Worm (Caenorhabditis elegans) whole organism, late embryonic: ENCODE results near the gene R07E5.15.

Experiments
- C08G9.2 ChIP-seq: sonication (generic microtip); optimal IDR thresholded peaks from 2 replicates; lab custom pipeline; 2016; ENCODE audit warnings: mild to moderate bottlenecking, missing genetic modification characterization, moderate library complexity, missing compliant biosample characterization
- C38D4.7 ChIP-seq: fragments of 200-800 bp; sonication (Bioruptor generic); optimal IDR thresholded peaks from 2 replicates; lab custom pipeline; 2018; ENCODE audit warnings: mild to moderate bottlenecking, missing genetic modification characterization, moderate library complexity, missing compliant biosample characterization
- K02D7.2 ChIP-seq: sonication (generic microtip); optimal IDR thresholded peaks from 2 replicates; lab custom pipeline; 2017; ENCODE audit warnings: mild to moderate bottlenecking, missing genetic modification characterization, missing compliant biosample characterization
- K09A11.1 ChIP-seq: sonication (generic microtip); optimal IDR thresholded peaks from 2 replicates; lab custom pipeline; 2017; ENCODE audit warnings: antibody characterized with exemption, mild to moderate bottlenecking, missing genetic modification characterization, missing compliant biosample characterization; ENCODE audit not compliant: insufficient read depth
- Y22D7AL.16 ChIP-seq: sonication (generic microtip); optimal IDR thresholded peaks from 2 replicates; lab custom pipeline; 2016; ENCODE audit warnings: missing genetic modification characterization, missing compliant biosample characterization
- ceh-14 ChIP-seq: sonication (generic microtip); optimal IDR thresholded peaks from 2 replicates; lab custom pipeline; 2016; ENCODE audit warnings: missing genotype, missing genetic modification characterization, missing compliant biosample characterization
- ceh-31 ChIP-seq: sonication (generic microtip); optimal IDR thresholded peaks from 2 replicates; lab custom pipeline; 2016; ENCODE audit warnings: missing genetic modification characterization, missing compliant biosample characterization
- ceh-45 ChIP-seq: fragments of 200-800 bp; sonication (Bioruptor generic); IDR thresholded peaks from 2 replicates; pipeline ENCODE4 v1.3.6; 2022; ENCODE audit warnings: missing genetic modification reagents, missing genetic modification characterization, missing compliant biosample characterization
- ceh-9 ChIP-seq: sonication (generic microtip); optimal IDR thresholded peaks from 2 replicates; lab custom pipeline; 2016; ENCODE audit warnings: mild to moderate bottlenecking, missing genetic modification characterization, inconsistent platforms, missing compliant biosample characterization
- che-1 ChIP-seq: sonication (generic microtip); optimal IDR thresholded peaks from 2 replicates; lab custom pipeline; 2016; ENCODE audit warnings: mild to moderate bottlenecking, missing genetic modification characterization, missing compliant biosample characterization
- fkh-6 ChIP-seq: sonication (generic microtip); optimal IDR thresholded peaks from 2 replicates; lab custom pipeline; 2016; ENCODE audit warnings: missing genetic modification characterization, missing compliant biosample characterization
- gmeb-2 ChIP-seq: sonication (generic microtip); optimal IDR thresholded peaks from 2 replicates; lab custom pipeline; 2016; ENCODE audit warnings: missing genetic modification characterization, inconsistent platforms, missing compliant biosample characterization
- hlh-15 ChIP-seq: sonication (generic microtip); optimal IDR thresholded peaks from 2 replicates; lab custom pipeline; 2016; ENCODE audit warnings: missing genetic modification characterization, missing compliant biosample characterization
- hlh-30 ChIP-seq: sonication (generic microtip); optimal IDR thresholded peaks from 2 replicates; lab custom pipeline; 2017; ENCODE audit warnings: antibody characterized with exemption, missing genetic modification characterization, missing compliant biosample characterization; ENCODE audit not compliant: insufficient read depth
- hlh-8 ChIP-seq: sonication (generic microtip); optimal IDR thresholded peaks from 2 replicates; lab custom pipeline; 2016; ENCODE audit warnings: missing genotype, missing genetic modification characterization, missing compliant biosample characterization
- lin-11 ChIP-seq: fragments of 200-800 bp; sonication (Bioruptor generic); optimal IDR thresholded peaks from 2 replicates; lab custom pipeline; 2018; ENCODE audit warnings: mild to moderate bottlenecking, missing genetic modification characterization, missing compliant biosample characterization
- mec-3 ChIP-seq: sonication (generic microtip); optimal IDR thresholded peaks from 2 replicates; lab custom pipeline; 2016; ENCODE audit warnings: borderline replicate concordance, missing genetic modification characterization, missing compliant biosample characterization
- nfya-1 ChIP-seq: sonication (generic microtip); optimal IDR thresholded peaks from 2 replicates; lab custom pipeline; 2017; ENCODE audit warnings: missing genetic modification characterization, mild to moderate bottlenecking, missing compliant biosample characterization, antibody characterized with exemption, moderate library complexity
- pha-2 ChIP-seq: sonication (generic microtip); optimal IDR thresholded peaks from 2 replicates; lab custom pipeline; 2017; ENCODE audit warnings: mild to moderate bottlenecking, missing genetic modification characterization, missing compliant biosample characterization
- pha-4 ChIP-seq: fragments of 150-350 bp; optimal IDR thresholded peaks from 2 replicates; lab custom pipeline; 2018; ENCODE audit warnings: missing biosample characterization, missing genetic modification reagents, missing genetic modification characterization
- pqm-1 ChIP-seq: sonication (generic microtip); optimal IDR thresholded peaks from 2 replicates; lab custom pipeline; 2016; ENCODE audit warnings: missing genetic modification characterization, missing compliant biosample characterization
- sdc-2 ChIP-seq: sonication (generic microtip); optimal IDR thresholded peaks from 2 replicates; lab custom pipeline; 2016; ENCODE audit warnings: missing genotype, missing genetic modification characterization, missing compliant biosample characterization
- sox-2 ChIP-seq: fragments of 200-800 bp; sonication (Bioruptor generic); IDR thresholded peaks from 2 replicates; pipeline ENCODE4 v1.3.6; 2022; ENCODE audit warnings: missing genetic modification reagents, missing genetic modification characterization, missing compliant biosample characterization
- tbx-2 ChIP-seq: sonication (generic microtip); optimal IDR thresholded peaks from 2 replicates; lab custom pipeline; 2016; ENCODE audit warnings: missing genetic modification characterization, missing compliant biosample characterization
- tbx-7 ChIP-seq: sonication (generic microtip); optimal IDR thresholded peaks from 2 replicates; lab custom pipeline; 2016; ENCODE audit warnings: missing genotype, missing genetic modification characterization, missing compliant biosample characterization
- ttx-3 ChIP-seq: sonication (generic microtip); optimal IDR thresholded peaks from 2 replicates; lab custom pipeline; 2016; ENCODE audit warnings: missing genetic modification reagents, missing genetic modification characterization, missing compliant biosample characterization
- unc-42 ChIP-seq: sonication (generic microtip); optimal IDR thresholded peaks from 2 replicates; lab custom pipeline; 2016; ENCODE audit warnings: missing genotype, missing genetic modification characterization, missing compliant biosample characterization
- unc-55 ChIP-seq: sonication (generic microtip); optimal IDR thresholded peaks from 2 replicates; lab custom pipeline; 2017; ENCODE audit warnings: missing biosample characterization, missing genetic modification reagents, missing genetic modification characterization
- unc-86 ChIP-seq: sonication (generic microtip); optimal IDR thresholded peaks from 2 replicates; lab custom pipeline; 2016; ENCODE audit warnings: missing genetic modification characterization, missing compliant biosample characterization

Gene R07E5.15

ce11 chrIII:4448029-4448428, 46.8 kb downstream of the R07E5.15 start:
- TF ChIP-seq hlh-8 (tag; lab: Kevin White, UChicago) (no peak), unc-55 (GFP tag; lab: Kevin White, UChicago) (peak; percentile 53)

ce11 chrIII:4449357-4449756, 48.1 kb downstream of the R07E5.15 start:
- no peak for TF ChIP-seq pha-2 (tag; lab: Kevin White, UChicago)
- no peak for TF ChIP-seq pha-4
- no peak for TF ChIP-seq ceh-31
- TF ChIP-seq unc-42 (tag; lab: Kevin White, UChicago): no peak
- TF ChIP-seq lin-11 (tag; lab: Kevin White, UChicago): no peak

DNA sequence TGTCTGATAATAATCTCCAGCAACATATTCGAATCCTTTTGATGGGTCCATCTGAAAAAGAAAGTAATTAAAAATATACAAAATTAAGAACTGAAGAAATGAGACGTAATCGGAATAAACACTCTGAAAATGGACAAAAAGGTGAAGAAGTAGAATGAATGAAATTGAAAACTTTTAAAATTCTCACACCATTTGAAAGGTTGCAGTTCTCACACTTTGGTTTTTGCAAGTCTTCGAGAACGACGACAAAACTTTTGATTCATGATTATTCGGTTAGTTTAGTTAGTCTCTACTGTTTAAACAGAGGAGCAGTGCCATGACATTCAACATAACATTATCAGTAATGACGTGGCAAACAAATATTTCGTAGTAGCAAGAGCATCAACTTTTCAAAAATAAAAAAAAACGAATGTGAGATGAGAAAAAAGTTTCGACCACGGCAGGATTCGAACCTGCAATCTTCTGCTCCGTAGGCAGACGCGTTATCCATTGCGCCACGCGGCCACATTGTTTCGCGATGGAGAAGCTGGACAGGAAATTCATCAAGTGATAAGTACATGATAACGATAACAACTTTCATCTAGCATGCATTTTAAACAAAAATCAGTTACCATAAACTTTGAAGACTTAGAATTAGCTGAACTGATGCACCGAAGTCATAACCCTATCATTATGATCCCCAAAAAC, 48.8 kb downstream of the R07E5.15 start, which contains the start of gene ceh-43:
Gene ceh-43, minus strand, starts transcription at position 51 of the 687 bp plus-strand sequence.
- no peak for TF ChIP-seq sdc-2 (tag; lab: Kevin White, UChicago)
- TF ChIP-seq ceh-45 (GFP tag; lab: Robert Waterston, UW): no peak
- no peak for TF ChIP-seq K09A11.1 (tag; lab: Kevin White, UChicago)
- TF ChIP-seq unc-42 (tag; lab: Kevin White, UChicago): no peak
- TF ChIP-seq che-1 (tag; lab: Kevin White, UChicago): no peak
- TF ChIP-seq C08G9.2 (tag; lab: Kevin White, UChicago): no peak
- TF ChIP-seq hlh-30 (tag; lab: Kevin White, UChicago): no peak
- no peak for TF ChIP-seq pqm-1 (tag; lab: Kevin White, UChicago)
- no peak for TF ChIP-seq tbx-2
- no peak for TF ChIP-seq K02D7.2 (tag; lab: Kevin White, UChicago)

DNA sequence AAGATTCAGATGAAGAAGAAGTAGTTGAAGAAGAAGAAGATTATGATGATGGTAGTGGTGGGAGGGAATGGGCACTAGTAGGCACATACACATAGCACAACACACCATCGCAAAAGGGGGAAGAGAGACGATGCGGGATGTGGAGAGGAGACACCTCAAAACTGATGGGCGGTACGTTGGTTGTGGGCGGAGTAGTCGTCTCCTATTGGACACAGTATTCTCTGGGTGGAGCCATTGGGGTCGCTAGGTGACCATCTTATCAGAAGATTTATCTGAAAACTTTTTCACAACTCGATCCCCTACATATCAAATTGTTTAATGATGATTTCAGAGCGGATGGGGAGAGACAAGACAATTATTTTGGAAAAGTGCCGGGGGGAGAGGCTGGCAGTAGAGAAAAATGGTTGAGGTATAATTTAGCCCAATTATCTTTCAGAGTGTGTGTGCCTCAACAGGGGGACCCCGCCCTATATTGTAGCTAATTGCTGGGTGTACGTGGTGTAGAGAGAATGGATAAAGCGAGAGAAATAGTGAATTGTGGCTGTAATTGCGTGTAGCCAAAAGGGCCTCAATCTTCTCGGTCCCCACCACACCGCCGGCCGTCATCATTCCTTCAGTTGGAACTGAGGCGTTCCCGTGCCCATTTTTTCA, 49.7 kb downstream of the R07E5.15 start:
- no peak for TF ChIP-seq hlh-8 (tag; lab: Kevin White, UChicago)
- TF ChIP-seq hlh-15 (tag; lab: Kevin White, UChicago): no peak
- TF ChIP-seq unc-86 (tag; lab: Kevin White, UChicago): no peak
- TF ChIP-seq gmeb-2: no peak
- TF ChIP-seq ceh-31: peak; percentile 79
- no peak for TF ChIP-seq hlh-30 (tag; lab: Kevin White, UChicago)
- TF ChIP-seq sdc-2 (tag; lab: Kevin White, UChicago): no peak
- peak; percentile 40 for TF ChIP-seq fkh-6 (tag; lab: Kevin White, UChicago)
- no peak for TF ChIP-seq pqm-1 (tag; lab: Kevin White, UChicago)
- no peak for TF ChIP-seq ceh-14 (tag; lab: Kevin White, UChicago)
- no peak for TF ChIP-seq lin-11 (tag; lab: Kevin White, UChicago)
- no peak for TF ChIP-seq C38D4.7 (GFP tag; lab: Kevin White, UChicago)
- TF ChIP-seq nfya-1 (tag; lab: Kevin White, UChicago): peak; percentile 66
- no peak for TF ChIP-seq pha-4
- TF ChIP-seq tbx-2: peak; percentile 11
- no peak for TF ChIP-seq ttx-3 (tag; lab: Kevin White, UChicago)
- TF ChIP-seq ceh-9: no peak
- TF ChIP-seq Y22D7AL.16 (tag; lab: Kevin White, UChicago): no peak
- TF ChIP-seq tbx-7 (tag; lab: Kevin White, UChicago): no peak
- TF ChIP-seq sox-2: no peak
- TF ChIP-seq pha-2 (tag; lab: Kevin White, UChicago): no peak
- TF ChIP-seq mec-3 (tag; lab: Kevin White, UChicago): no peak
- TF ChIP-seq, all 69 proteins: peak for 4
